Fruit fly (Drosophila melanogaster): ENCODE measurements around the gene CG10171.

Gene CG10171

DNA sequence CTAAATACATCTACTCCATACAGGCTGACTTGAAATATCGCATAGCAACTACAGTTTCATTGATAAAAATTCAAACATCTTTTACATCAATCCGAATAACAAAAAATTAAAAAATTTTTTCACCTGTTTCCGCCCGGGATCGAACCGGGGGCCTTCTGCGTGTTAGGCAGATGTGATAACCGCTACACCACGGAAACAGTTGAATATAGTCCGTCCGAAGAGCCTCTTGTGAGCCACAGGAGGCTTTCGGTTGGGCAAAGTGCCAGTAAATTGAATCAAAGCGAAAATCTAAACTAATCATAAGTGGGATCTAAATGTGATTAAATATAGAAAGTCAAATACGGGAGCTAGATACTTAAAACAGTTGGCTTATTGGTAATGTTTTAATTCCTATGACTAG, 45.8 kb upstream of the CG10171 start (continued):
- no peak for TF ChIP-seq stwl (tag; optimal IDR thresholded peaks at IDR 0.05)
- peak; percentile 89 for TF ChIP-seq Opbp (GFP tag; IDR thresholded peaks at IDR 0.05; ENCODE audit: partially characterized antibody)
- no peak for TF ChIP-seq Deaf1 (tag; optimal IDR thresholded peaks at IDR 0.05)
- no peak for TF ChIP-seq CG11085 (GFP tag; IDR thresholded peaks at IDR 0.05)
- peak; percentile 65 for TF ChIP-seq grn (GFP tag; optimal IDR thresholded peaks at IDR 0.05)
- no peak for TF ChIP-seq Poxn (GFP tag; IDR thresholded peaks at IDR 0.05)
- TF ChIP-seq schlank (tag; optimal IDR thresholded peaks at IDR 0.05), result no peak
- TF ChIP-seq HLH4C (GFP tag; IDR thresholded peaks at IDR 0.05; ENCODE audit: partially characterized antibody), result peak; percentile 62
- TF ChIP-seq zen2 (GFP tag; IDR thresholded peaks at IDR 0.05; ENCODE audit: partially characterized antibody), result peak; percentile 47; the same call in 1 of the 3 replicates
- TF ChIP-seq Asciz (GFP tag; optimal IDR thresholded peaks at IDR 0.05), result no peak
- no peak for TF ChIP-seq CG33557 (GFP tag; optimal IDR thresholded peaks at IDR 0.05)
- peak; percentile 76; the same call in 2 of the 3 replicates for TF ChIP-seq CG6791 (GFP tag; IDR thresholded peaks at IDR 0.05; ENCODE audit: partially characterized antibody)
- TF ChIP-seq TFAM (GFP tag; optimal IDR thresholded peaks at IDR 0.05), result no peak
- no peak for TF ChIP-seq Fer1 (GFP tag; optimal IDR thresholded peaks at IDR 0.05)
- peak; percentile 72 for TF ChIP-seq CG7963 (GFP tag; IDR thresholded peaks at IDR 0.05; ENCODE audit: partially characterized antibody)
- no peak for TF ChIP-seq CG31224 (GFP tag; IDR thresholded peaks at IDR 0.05)
- no peak for TF ChIP-seq Hmx (GFP tag; optimal IDR thresholded peaks at IDR 0.05)
- peak; percentile 43; the same call in 1 of the 3 replicates for TF ChIP-seq hb (GFP tag; IDR thresholded peaks at IDR 0.05; ENCODE audit: partially characterized antibody)
- TF ChIP-seq E2f1 (GFP tag; IDR thresholded peaks at IDR 0.05), result no peak
- peak; percentile 60; the same call in 1 of the 2 replicates for TF ChIP-seq CG42726 (GFP tag; IDR thresholded peaks at IDR 0.05; ENCODE audit: partially characterized antibody)
- no peak for TF ChIP-seq CG10209 (GFP tag; optimal IDR thresholded peaks at IDR 0.05)
- no peak for TF ChIP-seq Doc3 (GFP tag; IDR thresholded peaks at IDR 0.05; ENCODE audit: partially characterized antibody)
- TF ChIP-seq Bgb (GFP tag; IDR thresholded peaks at IDR 0.05; ENCODE audit: partially characterized antibody), result peak; percentile 78
- TF ChIP-seq CG15601 (tag; optimal IDR thresholded peaks at IDR 0.05), result peak; percentile 92
- TF ChIP-seq CG30431 (GFP tag; optimal IDR thresholded peaks at IDR 0.05), result no peak
- no peak for TF ChIP-seq CG3163 (GFP tag; optimal IDR thresholded peaks at IDR 0.05)
- TF ChIP-seq CG14860 (GFP tag; IDR thresholded peaks at IDR 0.05; ENCODE audit: partially characterized antibody), result peak; percentile 66
- TF ChIP-seq CG16813 (GFP tag; IDR thresholded peaks at IDR 0.05; ENCODE audit: partially characterized antibody), result peak; percentile 72
- TF ChIP-seq sens (GFP tag), result peak; percentile 53
- no peak for TF ChIP-seq Hr51 (GFP tag; optimal IDR thresholded peaks at IDR 0.05)
- no peak for TF ChIP-seq ab (GFP tag; optimal IDR thresholded peaks at IDR 0.05)
- TF ChIP-seq Dll (GFP tag; IDR thresholded peaks at IDR 0.05; ENCODE audit: partially characterized antibody), result peak; percentile 18; the same call in 1 of the 4 replicates
- TF ChIP-seq exex (tag; optimal IDR thresholded peaks at IDR 0.05), result peak; percentile 30
- TF ChIP-seq Adf1 (GFP tag; IDR thresholded peaks at IDR 0.05), result no peak
- no peak for TF ChIP-seq abd-A (tag; optimal IDR thresholded peaks at IDR 0.05)
- TF ChIP-seq Mrtf (GFP tag; IDR thresholded peaks at IDR 0.05), result no peak
- no peak for TF ChIP-seq CG1832 (GFP tag; optimal IDR thresholded peaks at IDR 0.05)
- TF ChIP-seq CG17829 (tag; optimal IDR thresholded peaks at IDR 0.05), result no peak
- peak; percentile 31; the same call in 1 of the 2 replicates for TF ChIP-seq CG13287 (GFP tag; IDR thresholded peaks at IDR 0.05; ENCODE audit: partially characterized antibody)
- no peak for TF ChIP-seq CG8944 (GFP tag; optimal IDR thresholded peaks at IDR 0.05)
- TF ChIP-seq tna (GFP tag; IDR thresholded peaks at IDR 0.05; ENCODE audit: partially characterized antibody), result peak; percentile 78
- peak; percentile 78 for TF ChIP-seq ato (GFP tag; IDR thresholded peaks at IDR 0.05; ENCODE audit: partially characterized antibody)
- TF ChIP-seq CG7357 (GFP tag; IDR thresholded peaks at IDR 0.05), result no peak
- TF ChIP-seq maf-S (GFP tag; optimal IDR thresholded peaks at IDR 0.05), result no peak
- TF ChIP-seq esg (GFP tag; conservative IDR thresholded peaks at IDR 0.05), result no peak
- peak; percentile 54 for TF ChIP-seq knrl (GFP tag; IDR thresholded peaks at IDR 0.05; ENCODE audit: partially characterized antibody)
- TF ChIP-seq CG2889 (GFP tag; IDR thresholded peaks at IDR 0.05), result no peak
- peak; percentile 81 for TF ChIP-seq amos (GFP tag; IDR thresholded peaks at IDR 0.05; ENCODE audit: partially characterized antibody)

Data from whole organism, embryonic.